Worm (Caenorhabditis elegans): ENCODE measurements around the gene mks-2.

The mks-2 gene

ce11 chrII:6191293-6191692 lies 28.0 kb downstream of the mks-2 start, which contains the start of gene fkh-8:
Gene fkh-8, minus strand, starts transcription at chrII:6191393.
- no peak for TF ChIP-seq Y22D7AL.16 (tag; optimal IDR thresholded peaks at IDR 0.05)
- TF ChIP-seq pax-1 (tag; optimal IDR thresholded peaks at IDR 0.05), result no peak
- no peak for TF ChIP-seq unc-3 (GFP tag; conservative IDR thresholded peaks at IDR 0.05)
- no peak for TF ChIP-seq unc-3 (tag; optimal IDR thresholded peaks at IDR 0.05)
- peak; percentile 2 for TF ChIP-seq hlh-30 (tag; optimal IDR thresholded peaks at IDR 0.05; ENCODE audit: insufficient read depth)
- no peak for TF ChIP-seq lin-11 (tag; optimal IDR thresholded peaks at IDR 0.05)
- TF ChIP-seq mec-3 (tag; optimal IDR thresholded peaks at IDR 0.05; ENCODE audit: borderline replicate concordance), result no peak
- TF ChIP-seq pag-3 (tag; optimal IDR thresholded peaks at IDR 0.05; ENCODE audit: borderline replicate concordance), result no peak
- peak; percentile 64 for TF ChIP-seq ceh-48 (tag; optimal IDR thresholded peaks at IDR 0.05)
- no peak for TF ChIP-seq ceh-14 (tag; optimal IDR thresholded peaks at IDR 0.05)
- no peak for TF ChIP-seq dmd-4 (tag; optimal IDR thresholded peaks at IDR 0.05; ENCODE audit: borderline replicate concordance)
- TF ChIP-seq elt-2 (tag; optimal IDR thresholded peaks at IDR 0.05), result no peak
- no peak for TF ChIP-seq K02D7.2 (tag; optimal IDR thresholded peaks at IDR 0.05)
- TF ChIP-seq K09A11.1 (tag; optimal IDR thresholded peaks at IDR 0.05; ENCODE audit: insufficient read depth), result no peak
- no peak for TF ChIP-seq ets-4 (tag; optimal IDR thresholded peaks at IDR 0.05)
- no peak for TF ChIP-seq fkh-10 (GFP tag; optimal IDR thresholded peaks at IDR 0.05)
- no peak for TF ChIP-seq pat-9 (tag; optimal IDR thresholded peaks at IDR 0.05)
- TF ChIP-seq zip-5 (tag; optimal IDR thresholded peaks at IDR 0.05), result no peak

ce11 chrII:6190770-6191169 lies 28.5 kb downstream of the mks-2 start:
- TF ChIP-seq ets-4 (tag; optimal IDR thresholded peaks at IDR 0.05), result no peak
- peak; percentile 73 for TF ChIP-seq unc-42 (tag; optimal IDR thresholded peaks at IDR 0.05)

ce11 chrII:6181337-6181736 lies 37.9 kb downstream of the mks-2 start:
- TF ChIP-seq ceh-30 (tag; optimal IDR thresholded peaks at IDR 0.05) (no peak), ceh-18 (tag; optimal IDR thresholded peaks at IDR 0.05) (peak; percentile 26)

- no peak for TF ChIP-seq ceh-22 (tag; optimal IDR thresholded peaks at IDR 0.05)
- TF ChIP-seq pag-3 (tag; optimal IDR thresholded peaks at IDR 0.05; ENCODE audit: borderline replicate concordance), result no peak
- no peak for TF ChIP-seq odd-2 (tag; optimal IDR thresholded peaks at IDR 0.05)
- TF ChIP-seq lin-11 (tag; optimal IDR thresholded peaks at IDR 0.05), result no peak
- no peak for TF ChIP-seq che-1 (tag; optimal IDR thresholded peaks at IDR 0.05)
- no peak for TF ChIP-seq K02D7.2 (tag; optimal IDR thresholded peaks at IDR 0.05)
- no peak for TF ChIP-seq Y22D7AL.16 (tag; optimal IDR thresholded peaks at IDR 0.05)
- TF ChIP-seq npax-4 (tag; optimal IDR thresholded peaks at IDR 0.05), result no peak
- TF ChIP-seq ref-2 (tag; optimal IDR thresholded peaks at IDR 0.05), result no peak
- no peak for TF ChIP-seq ceh-30 (tag; optimal IDR thresholded peaks at IDR 0.05)
- no peak for TF ChIP-seq unc-86 (tag; optimal IDR thresholded peaks at IDR 0.05)
- TF ChIP-seq ceh-18 (tag; optimal IDR thresholded peaks at IDR 0.05), result no peak
- no peak for TF ChIP-seq elt-4 (tag; optimal IDR thresholded peaks at IDR 0.05)
- no peak for TF ChIP-seq sox-4 (tag; optimal IDR thresholded peaks at IDR 0.05)
- TF ChIP-seq zip-5 (tag; optimal IDR thresholded peaks at IDR 0.05), result no peak
Measured at ce11 chrII:6180552-6180951, 38.7 kb downstream of the mks-2 start.

ce11 chrII:6179531-6179930 lies 39.7 kb downstream of the mks-2 start, which contains the start of gene F40H3.1:
Gene F40H3.1, plus strand, starts transcription at chrII:6179831.
- TF ChIP-seq dmd-4 (tag; optimal IDR thresholded peaks at IDR 0.05; ENCODE audit: borderline replicate concordance), result no peak
- TF ChIP-seq ama-1 (optimal IDR thresholded peaks at IDR 0.05), result no peak

ce11 chrII:6178743-6179129 lies 40.5 kb downstream of the mks-2 start:
- TF ChIP-seq ztf-16 (tag; optimal IDR thresholded peaks at IDR 0.05) (no peak), pha-2 (tag; optimal IDR thresholded peaks at IDR 0.05) (no peak), ceh-48 (tag; optimal IDR thresholded peaks at IDR 0.05) (no peak), ceh-45 (GFP tag; IDR thresholded peaks at IDR 0.05) (no peak)
